Fruit fly (Drosophila melanogaster) whole organism, embryonic: ENCODE results near the gene Golgin84.

Experiments used
- BEAF-32 ChIP-seq: fragments of 200-800 bp; sonication (Bioruptor generic); optimal IDR thresholded peaks from 3 replicates; lab custom pipeline; 2017; ENCODE audit warnings: missing biosample characterization, missing genetic modification characterization, mild to moderate bottlenecking, moderate library complexity, missing genetic modification reagents
- CG10431 ChIP-seq: fragments of 200-800 bp; sonication (Bioruptor generic); optimal IDR thresholded peaks from 3 replicates; lab custom pipeline; 2018; ENCODE audit warnings: missing biosample characterization, mild to moderate bottlenecking, missing genetic modification characterization
- CG10979 ChIP-seq: fragments of 200-800 bp; sonication (Bioruptor generic); optimal IDR thresholded peaks from 2 replicates; lab custom pipeline; 2018; ENCODE audit warnings: missing biosample characterization, mild to moderate bottlenecking, missing genetic modification characterization, moderate library complexity
- CG11085 ChIP-seq: fragments of 200-800 bp; sonication (Bioruptor generic); IDR thresholded peaks from 2 replicates; pipeline ENCODE4 v1.3.6; 2022; ENCODE audit warnings: missing biosample characterization, missing genetic modification characterization
- CG12391 ChIP-seq: fragments of 200-800 bp; sonication (Bioruptor generic); optimal IDR thresholded peaks from 3 replicates; lab custom pipeline; 2018; ENCODE audit warnings: missing biosample characterization, mild to moderate bottlenecking, missing genetic modification characterization, moderate library complexity
- CG13123 ChIP-seq: fragments of 200-800 bp; sonication (Bioruptor generic); optimal IDR thresholded peaks from 2 replicates; lab custom pipeline; 2016; ENCODE audit warnings: missing biosample characterization, missing genetic modification characterization
- CG17568 ChIP-seq: fragments of 200-800 bp; sonication (Bioruptor generic); optimal IDR thresholded peaks from 2 replicates; lab custom pipeline; 2018; ENCODE audit warnings: missing biosample characterization, mild to moderate bottlenecking, missing genetic modification characterization, moderate library complexity
- CG17829 ChIP-seq: fragments of 200-800 bp; optimal IDR thresholded peaks from 2 replicates; lab custom pipeline; 2019; ENCODE audit warnings: missing biosample characterization, mild to moderate bottlenecking, missing genetic modification characterization, moderate library complexity
- CG18619 ChIP-seq: fragments of 200-800 bp; sonication (Bioruptor generic); optimal IDR thresholded peaks from 3 replicates; lab custom pipeline; 2017; ENCODE audit warnings: missing biosample characterization, mild to moderate bottlenecking, missing genetic modification characterization
- CG2116 ChIP-seq: fragments of 200-800 bp; sonication (Bioruptor generic); optimal IDR thresholded peaks from 3 replicates; lab custom pipeline; 2018; ENCODE audit warnings: missing biosample characterization, mild to moderate bottlenecking, missing genetic modification characterization
- CG2202 ChIP-seq: fragments of 200-800 bp; sonication (Bioruptor generic); optimal IDR thresholded peaks from 2 replicates; lab custom pipeline; 2018; ENCODE audit warnings: missing biosample characterization, mild to moderate bottlenecking, missing genetic modification characterization
- CG30403 ChIP-seq: fragments of 200-800 bp; sonication (Bioruptor generic); optimal IDR thresholded peaks from 3 replicates; lab custom pipeline; 2016; ENCODE audit warnings: missing biosample characterization, missing genetic modification characterization
- CG3163 ChIP-seq: fragments of 200-800 bp; sonication (Bioruptor generic); optimal IDR thresholded peaks from 3 replicates; lab custom pipeline; 2016; ENCODE audit warnings: missing biosample characterization, missing genetic modification characterization
- CG8359 ChIP-seq: fragments of 200-800 bp; sonication (Bioruptor generic); optimal IDR thresholded peaks from 2 replicates; lab custom pipeline; 2017; ENCODE audit warnings: missing biosample characterization, mild to moderate bottlenecking, missing genetic modification characterization, borderline replicate concordance
- Dbx ChIP-seq: fragments of 200-800 bp; sonication (Bioruptor generic); IDR thresholded peaks from 3 replicates; pipeline ENCODE4 v1.3.6; 2022; ENCODE audit warnings: missing biosample characterization, missing genetic modification characterization
- Dip3 ChIP-seq: fragments of 200-800 bp; sonication (Bioruptor generic); optimal IDR thresholded peaks from 3 replicates; lab custom pipeline; 2016; ENCODE audit warnings: missing biosample characterization, missing genetic modification characterization
- Dll ChIP-seq: fragments of 200-800 bp; sonication (Bioruptor generic); IDR thresholded peaks from 4 replicates; pipeline ENCODE4 v1.3.6; 2022; ENCODE audit warnings: missing biosample characterization, missing genetic modification characterization; ENCODE audit not compliant: partially characterized antibody
- Dref ChIP-seq: fragments of 200-800 bp; sonication (Bioruptor generic); IDR thresholded peaks from 2 replicates; pipeline ENCODE4 v1.3.6; 2022; ENCODE audit warnings: missing biosample characterization, missing genetic modification characterization
- Eip74EF ChIP-seq, 2 experiments: fragments of 200-800 bp in 1 of 2; fragments of >200 bp in 1 of 2; sonication (Bioruptor generic) in 1 of 2; optimal IDR thresholded peaks; 2 replicates each; lab custom pipeline; 2017 to 2019; ENCODE audit warnings: missing biosample characterization in 2 of 2, missing genetic modification characterization in 2 of 2, mild to moderate bottlenecking in 1 of 2, moderate library complexity in 1 of 2
- HLH54F ChIP-seq: fragments of 200-800 bp; sonication (Bioruptor generic); optimal IDR thresholded peaks from 3 replicates; lab custom pipeline; 2016; ENCODE audit warnings: missing biosample characterization, missing genetic modification characterization
- Hand ChIP-seq: fragments of 200-800 bp; sonication (Bioruptor generic); optimal IDR thresholded peaks from 2 replicates; lab custom pipeline; 2017; ENCODE audit warnings: mild to moderate bottlenecking, missing biosample characterization, missing genetic modification reagents, missing genetic modification characterization
- Mad ChIP-seq: fragments of 200-800 bp; sonication (Bioruptor generic); optimal IDR thresholded peaks from 2 replicates; lab custom pipeline; 2016; ENCODE audit warnings: missing biosample characterization, missing genetic modification characterization
- Med ChIP-seq: fragments of 200-800 bp; sonication (Bioruptor generic); peaks from one replicate; lab custom pipeline; 2016; ENCODE audit warnings: missing biosample characterization, missing genetic modification characterization, mild to moderate bottlenecking, inconsistent platforms, moderate library complexity
- NC2β ChIP-seq: fragments of 200-800 bp; sonication (Bioruptor generic); optimal IDR thresholded peaks from 2 replicates; lab custom pipeline; 2016; ENCODE audit warnings: missing biosample characterization, missing genetic modification characterization
- Oli ChIP-seq: fragments of 200-800 bp; sonication (Bioruptor generic); optimal IDR thresholded peaks from 2 replicates; lab custom pipeline; 2018; ENCODE audit warnings: missing biosample characterization, mild to moderate bottlenecking, missing genetic modification characterization, moderate library complexity
- Six4 ChIP-seq: fragments of 200-800 bp; sonication (Bioruptor generic); optimal IDR thresholded peaks from 2 replicates; lab custom pipeline; 2016; ENCODE audit warnings: missing biosample characterization, missing genetic modification characterization
- Sry-β ChIP-seq: fragments of 200-800 bp; sonication (Bioruptor generic); optimal IDR thresholded peaks from 2 replicates; lab custom pipeline; 2018; ENCODE audit warnings: missing biosample characterization, mild to moderate bottlenecking, missing genetic modification characterization, moderate library complexity
- TFAM ChIP-seq: fragments of 200-800 bp; sonication (Bioruptor generic); optimal IDR thresholded peaks from 2 replicates; lab custom pipeline; 2017; ENCODE audit warnings: missing biosample characterization, missing genetic modification characterization, inconsistent platforms
- abd-A ChIP-seq: fragments of 200-800 bp; sonication (Bioruptor generic); optimal IDR thresholded peaks from 3 replicates; lab custom pipeline; 2019; ENCODE audit warnings: missing biosample characterization, mild to moderate bottlenecking, missing genetic modification characterization, moderate library complexity
- bbx ChIP-seq: fragments of 200-800 bp; sonication (Bioruptor generic); IDR thresholded peaks from 2 replicates; pipeline ENCODE4 v1.3.6; 2022; ENCODE audit warnings: missing biosample characterization, missing genetic modification characterization; ENCODE audit not compliant: partially characterized antibody
- br ChIP-seq: fragments of >200 bp; optimal IDR thresholded peaks from 2 replicates; lab custom pipeline; 2017
- cato ChIP-seq: fragments of 200-800 bp; sonication (Bioruptor generic); optimal IDR thresholded peaks from 2 replicates; lab custom pipeline; 2016; ENCODE audit warnings: missing biosample characterization, missing genetic modification characterization, borderline replicate concordance
- crp ChIP-seq, 2 experiments: fragments of 200-800 bp; sonication (Bioruptor generic); optimal IDR thresholded peaks; 2 replicates in 1 of 2; 3 replicates in 1 of 2; lab custom pipeline; 2017; ENCODE audit warnings: missing biosample characterization in 2 of 2, missing genetic modification characterization in 2 of 2, mild to moderate bottlenecking in 1 of 2, moderate library complexity in 1 of 2
- cwo ChIP-seq: fragments of 200-800 bp; sonication (Bioruptor generic); optimal IDR thresholded peaks from 3 replicates; lab custom pipeline; 2017; ENCODE audit warnings: missing biosample characterization, missing genetic modification characterization, mild to moderate bottlenecking, moderate library complexity, missing genetic modification reagents
- dimm ChIP-seq: fragments of 200-800 bp; sonication (Bioruptor generic); IDR thresholded peaks from 2 replicates; pipeline ENCODE4 v1.3.6; 2022; ENCODE audit warnings: missing biosample characterization, missing genetic modification characterization
- dpn ChIP-seq, 2 experiments: fragments of 200-800 bp; sonication (Bioruptor generic); optimal IDR thresholded peaks; 3 replicates each; lab custom pipeline; 2016; ENCODE audit warnings: missing biosample characterization in 2 of 2, missing genetic modification characterization in 2 of 2
- emc ChIP-seq: fragments of 200-800 bp; sonication (Bioruptor generic); optimal IDR thresholded peaks from 2 replicates; lab custom pipeline; 2016; ENCODE audit warnings: missing biosample characterization, missing genetic modification characterization
- ems ChIP-seq: fragments of 200-800 bp; sonication (Bioruptor generic); optimal IDR thresholded peaks from 3 replicates; lab custom pipeline; 2016; ENCODE audit warnings: missing biosample characterization, missing genetic modification characterization
- fd3F ChIP-seq: fragments of 200-800 bp; sonication (Bioruptor generic); optimal IDR thresholded peaks from 2 replicates; lab custom pipeline; 2018; ENCODE audit warnings: missing biosample characterization, mild to moderate bottlenecking, missing genetic modification characterization, moderate library complexity
- fru ChIP-seq: fragments of >200 bp; optimal IDR thresholded peaks from 2 replicates; lab custom pipeline; 2017
- hkb ChIP-seq, 2 experiments: fragments of 200-800 bp in 1 of 2; fragments of >200 bp in 1 of 2; sonication (Bioruptor generic) in 1 of 2; IDR thresholded peaks in 1 of 2; optimal IDR thresholded peaks in 1 of 2; 2 replicates each; pipeline versions ENCODE4 v1.3.6 to Lab custom; 2017 to 2022; ENCODE audit warnings: missing biosample characterization in 1 of 2, missing genetic modification characterization in 1 of 2
- inv ChIP-seq: fragments of 200-800 bp; sonication (Bioruptor generic); IDR thresholded peaks from 2 replicates; pipeline ENCODE4 v1.3.6; 2022; ENCODE audit warnings: missing biosample characterization, missing genetic modification characterization; ENCODE audit not compliant: partially characterized antibody
- jing ChIP-seq: fragments of 200-800 bp; sonication (Bioruptor generic); optimal IDR thresholded peaks from 2 replicates; lab custom pipeline; 2018; ENCODE audit warnings: missing biosample characterization, mild to moderate bottlenecking, missing genetic modification characterization
- knrl ChIP-seq: fragments of 200-800 bp; sonication (Bioruptor generic); IDR thresholded peaks from 3 replicates; pipeline ENCODE4 v1.3.6; 2022; ENCODE audit warnings: missing biosample characterization, missing genetic modification characterization; ENCODE audit not compliant: partially characterized antibody
- mld ChIP-seq: fragments of 200-800 bp; sonication (Bioruptor generic); IDR thresholded peaks from 3 replicates; pipeline ENCODE4 v1.3.6; 2022; ENCODE audit warnings: missing biosample characterization, missing genetic modification characterization; ENCODE audit not compliant: partially characterized antibody
- nau ChIP-seq: fragments of 200-800 bp; sonication (Bioruptor generic); optimal IDR thresholded peaks from 3 replicates; lab custom pipeline; 2017; ENCODE audit warnings: missing biosample characterization, mild to moderate bottlenecking, missing genetic modification characterization, missing genetic modification reagents
- pfk ChIP-seq: fragments of 200-800 bp; sonication (Bioruptor generic); optimal IDR thresholded peaks from 2 replicates; lab custom pipeline; 2018; ENCODE audit warnings: missing biosample characterization, mild to moderate bottlenecking, missing genetic modification characterization, moderate library complexity
- sens ChIP-seq: fragments of 200-800 bp; sonication (Bioruptor generic); peaks from one replicate; lab custom pipeline; 2016; ENCODE audit warnings: missing biosample characterization, missing genetic modification characterization
- sqz ChIP-seq: fragments of 200-800 bp; sonication (Bioruptor generic); optimal IDR thresholded peaks from 3 replicates; lab custom pipeline; 2018; ENCODE audit warnings: missing biosample characterization, mild to moderate bottlenecking, missing genetic modification characterization
- vfl ChIP-seq: fragments of 200-800 bp; sonication (Bioruptor generic); optimal IDR thresholded peaks from 2 replicates; lab custom pipeline; 2016; ENCODE audit warnings: missing biosample characterization, missing genetic modification characterization

The Golgin84 gene

dm6 chr3R:24320342-24320711 is 37.4 kb downstream of the Golgin84 start (continued):
- TF ChIP-seq CG8359 (GFP tag; lab: Kevin White, UChicago) (no peak), dpn (GFP tag; optimal IDR thresholded peaks at IDR 0.05; lab: Kevin White, UChicago) (no peak), CG10979 (peak; percentile 41), Dref (peak; percentile 87), CG2116 (GFP tag; lab: Kevin White, UChicago) (peak; percentile 67), Oli (tag; lab: Kevin White, UChicago) (no peak), CG12391 (tag; lab: Kevin White, UChicago) (peak; percentile 79), Dbx (GFP tag; lab: Robert Waterston, UW) (no peak), Sry-β (GFP tag; lab: Kevin White, UChicago) (no peak), sens (GFP tag; lab: Kevin White, UChicago) (peak; percentile 90), sqz (GFP tag; lab: Kevin White, UChicago) (no peak), pfk (no peak), bbx (GFP tag; lab: Robert Waterston, UW) (peak; percentile 84), Hand (GFP tag; lab: Kevin White, UChicago) (no peak), CG17568 (GFP tag; lab: Kevin White, UChicago) (no peak), ems (GFP tag; lab: Kevin White, UChicago) (no peak), CG30403 (GFP tag; lab: Kevin White, UChicago) (peak; percentile 6), dimm (no peak), hkb (optimal IDR thresholded peaks at IDR 0.05; lab: Kevin White, UChicago) (no peak), hkb (GFP tag; IDR thresholded peaks at IDR 0.05; lab: Robert Waterston, UW) (peak; percentile 27; the same call in 1 of the 2 replicates), Med (GFP tag; lab: Kevin White, UChicago) (peak; percentile 76), TFAM (no peak), Mad (GFP tag; lab: Kevin White, UChicago) (no peak), Dip3 (GFP tag; lab: Kevin White, UChicago) (no peak), CG17829 (tag; lab: Kevin White, UChicago) (peak; percentile 28), Eip74EF (GFP tag; optimal IDR thresholded peaks at IDR 0.05; lab: Kevin White, UChicago) (no peak), abd-A (no peak), Dll (GFP tag; lab: Robert Waterston, UW) (peak; percentile 66; the same call in 3 of the 4 replicates), vfl (GFP tag; lab: Kevin White, UChicago) (no peak), HLH54F (GFP tag; lab: Kevin White, UChicago) (no peak), mld (GFP tag; lab: Robert Waterston, UW) (peak; percentile 62; the same call in 2 of the 3 replicates), cato (GFP tag; lab: Kevin White, UChicago) (no peak), knrl (GFP tag; lab: Robert Waterston, UW) (peak; percentile 63), CG3163 (GFP tag; lab: Kevin White, UChicago) (no peak), CG11085 (GFP tag; lab: Robert Waterston, UW) (no peak), fru (no peak), cwo (no peak), jing (GFP tag; lab: Kevin White, UChicago) (no peak), emc (GFP tag; lab: Kevin White, UChicago) (no peak), nau (GFP tag; lab: Kevin White, UChicago) (no peak), inv (GFP tag; lab: Robert Waterston, UW) (peak; percentile 52; the same call in 1 of the 2 replicates), fd3F (GFP tag; lab: Kevin White, UChicago) (no peak), crp (GFP tag; optimal IDR thresholded peaks at IDR 0.05; lab: Kevin White, UChicago) (no peak), CG18619 (GFP tag; lab: Kevin White, UChicago) (no peak), CG10431 (GFP tag; lab: Kevin White, UChicago) (no peak), br (lab: Kevin White, UChicago) (no peak), CG2202 (tag; lab: Kevin White, UChicago) (no peak), CG13123 (no peak), Six4 (no peak), BEAF-32 (GFP tag; lab: Kevin White, UChicago) (peak; percentile 75), NC2β (GFP tag; lab: Kevin White, UChicago) (no peak)
